Fruit fly (Drosophila melanogaster) whole organism, prepupa: ENCODE measurements around the gene Ada2a.

Source experiments
- CG10631 ChIP-seq: fragments of 200-800 bp; sonication (Bioruptor generic); optimal IDR thresholded peaks from 2 replicates; lab custom pipeline; 2016; ENCODE audit warnings: missing biosample characterization, missing genetic modification characterization
- CG10669 ChIP-seq: fragments of 200-800 bp; sonication (Bioruptor generic); optimal IDR thresholded peaks from 3 replicates; lab custom pipeline; 2018; ENCODE audit warnings: missing biosample characterization, mild to moderate bottlenecking, missing genetic modification characterization, moderate library complexity
- CG11294 ChIP-seq: fragments of 200-800 bp; sonication (Bioruptor generic); IDR thresholded peaks from 2 replicates; pipeline ENCODE4 v1.3.6; 2022; ENCODE audit warnings: missing biosample characterization, missing genetic modification characterization
- CG11902 ChIP-seq: fragments of 200-800 bp; sonication (Bioruptor generic); optimal IDR thresholded peaks from 3 replicates; lab custom pipeline; 2016; ENCODE audit warnings: missing biosample characterization, missing genetic modification characterization
- CG15336 ChIP-seq: fragments of 200-800 bp; sonication (Bioruptor generic); IDR thresholded peaks from 2 replicates; pipeline ENCODE4 v1.3.6; 2022; ENCODE audit warnings: missing biosample characterization, missing genetic modification characterization
- CG1621 ChIP-seq: fragments of 200-800 bp; sonication (Bioruptor generic); optimal IDR thresholded peaks from 3 replicates; lab custom pipeline; 2018; ENCODE audit warnings: missing biosample characterization, mild to moderate bottlenecking, missing genetic modification characterization
- CG3032 ChIP-seq: fragments of 200-800 bp; optimal IDR thresholded peaks from 2 replicates; lab custom pipeline; 2019; ENCODE audit warnings: missing biosample characterization, mild to moderate bottlenecking, missing genetic modification characterization, moderate library complexity
- CG31627 ChIP-seq: fragments of 200-800 bp; sonication (Bioruptor generic); optimal IDR thresholded peaks from 3 replicates; lab custom pipeline; 2016; ENCODE audit warnings: missing biosample characterization, missing genetic modification characterization
- CG34406 ChIP-seq: fragments of 200-800 bp; sonication (Bioruptor generic); optimal IDR thresholded peaks from 3 replicates; lab custom pipeline; 2016; ENCODE audit warnings: missing biosample characterization, missing genetic modification characterization
- CG3919 ChIP-seq: fragments of 200-800 bp; sonication (Bioruptor generic); optimal IDR thresholded peaks from 3 replicates; lab custom pipeline; 2016; ENCODE audit warnings: missing biosample characterization, missing genetic modification characterization
- CG4318 ChIP-seq: fragments of 200-800 bp; sonication (Bioruptor generic); optimal IDR thresholded peaks from 3 replicates; lab custom pipeline; 2017; ENCODE audit warnings: missing biosample characterization, mild to moderate bottlenecking, missing genetic modification characterization
- CG6163 ChIP-seq: fragments of 200-800 bp; sonication (Bioruptor generic); IDR thresholded peaks from 3 replicates; pipeline ENCODE4 v1.3.6; 2022; ENCODE audit warnings: missing biosample characterization, missing genetic modification characterization
- CG6276 ChIP-seq: fragments of 200-800 bp; sonication (Bioruptor generic); optimal IDR thresholded peaks from 2 replicates; lab custom pipeline; 2017; ENCODE audit warnings: missing biosample characterization, mild to moderate bottlenecking, missing genetic modification characterization
- CG6792 ChIP-seq: fragments of 200-800 bp; sonication (Bioruptor generic); optimal IDR thresholded peaks from 3 replicates; lab custom pipeline; 2016; ENCODE audit warnings: missing biosample characterization, missing genetic modification characterization
- CG6808 ChIP-seq: fragments of 200-800 bp; sonication (Bioruptor generic); optimal IDR thresholded peaks from 3 replicates; lab custom pipeline; 2017; ENCODE audit warnings: missing biosample characterization, missing genetic modification characterization, mild to moderate bottlenecking, moderate library complexity, missing genetic modification reagents
- CG6854 ChIP-seq: fragments of 200-800 bp; sonication (Bioruptor generic); optimal IDR thresholded peaks from 2 replicates; lab custom pipeline; 2017; ENCODE audit warnings: missing biosample characterization, mild to moderate bottlenecking, missing genetic modification characterization
- CG7368 ChIP-seq: fragments of 200-800 bp; sonication (Bioruptor generic); optimal IDR thresholded peaks from 3 replicates; lab custom pipeline; 2016; ENCODE audit warnings: missing biosample characterization, missing genetic modification characterization
- CG8119 ChIP-seq: fragments of 200-800 bp; sonication (Bioruptor generic); IDR thresholded peaks from 3 replicates; pipeline ENCODE4 v1.3.6; 2022; ENCODE audit warnings: missing biosample characterization, missing genetic modification characterization
- CG8632 ChIP-seq: fragments of 200-800 bp; sonication (Bioruptor generic); optimal IDR thresholded peaks from 3 replicates; lab custom pipeline; 2016; ENCODE audit warnings: missing biosample characterization, missing genetic modification characterization
- Eip75B ChIP-seq: fragments of 200-800 bp; sonication (Bioruptor generic); optimal IDR thresholded peaks from 3 replicates; lab custom pipeline; 2016; ENCODE audit warnings: missing biosample characterization, missing genetic modification characterization
- Eip78C ChIP-seq: fragments of 200-800 bp; sonication (Bioruptor generic); peaks from one replicate; lab custom pipeline; 2016; ENCODE audit warnings: missing biosample characterization, missing genetic modification characterization
- Eip93F ChIP-seq: fragments of 200-800 bp; sonication (Bioruptor generic); optimal IDR thresholded peaks from 2 replicates; lab custom pipeline; 2016; ENCODE audit warnings: missing biosample characterization, mild to moderate bottlenecking, missing genetic modification characterization
- Ets96B ChIP-seq: fragments of 200-800 bp; optimal IDR thresholded peaks from 2 replicates; lab custom pipeline; 2019; ENCODE audit warnings: missing biosample characterization, mild to moderate bottlenecking, missing genetic modification characterization, moderate library complexity
- Gug ChIP-seq: fragments of 200-800 bp; sonication (Bioruptor generic); IDR thresholded peaks from 2 replicates; pipeline ENCODE4 v1.3.6; 2022; ENCODE audit warnings: missing biosample characterization, missing genetic modification characterization
- Hr38 ChIP-seq: sonication (Bioruptor generic); optimal IDR thresholded peaks from 2 replicates; lab custom pipeline; 2016; ENCODE audit warnings: missing biosample characterization, missing genetic modification characterization
- Hr39 ChIP-seq: fragments of 200-800 bp; sonication (Bioruptor generic); optimal IDR thresholded peaks from 2 replicates; lab custom pipeline; 2016; ENCODE audit warnings: missing biosample characterization, missing genetic modification characterization
- Hr4 ChIP-seq: fragments of 200-800 bp; sonication (Bioruptor generic); optimal IDR thresholded peaks from 3 replicates; lab custom pipeline; 2016; ENCODE audit warnings: missing biosample characterization, missing genetic modification characterization
- Met ChIP-seq: fragments of 200-800 bp; sonication (Bioruptor generic); optimal IDR thresholded peaks from 3 replicates; lab custom pipeline; 2016; ENCODE audit warnings: missing biosample characterization, missing genetic modification characterization
- OdsH ChIP-seq: fragments of 200-800 bp; sonication (Bioruptor generic); optimal IDR thresholded peaks from 3 replicates; lab custom pipeline; 2016; ENCODE audit warnings: missing biosample characterization, missing genetic modification characterization
- Smox ChIP-seq: fragments of 200-800 bp; sonication (Bioruptor generic); optimal IDR thresholded peaks from 3 replicates; lab custom pipeline; 2016; ENCODE audit warnings: missing biosample characterization, missing genetic modification characterization
- Sox14 ChIP-seq: fragments of 200-800 bp; sonication (Bioruptor generic); optimal IDR thresholded peaks from 3 replicates; lab custom pipeline; 2016; ENCODE audit warnings: missing biosample characterization, missing genetic modification characterization
- Sox15 ChIP-seq: fragments of 200-800 bp; sonication (Bioruptor generic); optimal IDR thresholded peaks from 3 replicates; lab custom pipeline; 2016; ENCODE audit warnings: missing biosample characterization, missing genetic modification characterization
- achi ChIP-seq: fragments of 200-800 bp; sonication (Bioruptor generic); optimal IDR thresholded peaks from 3 replicates; lab custom pipeline; 2016; ENCODE audit warnings: missing biosample characterization, missing genetic modification characterization
- acj6 ChIP-seq: fragments of 200-800 bp; sonication (Bioruptor generic); optimal IDR thresholded peaks from 3 replicates; lab custom pipeline; 2016; ENCODE audit warnings: missing biosample characterization, missing genetic modification characterization
- cyc ChIP-seq: fragments of 200-800 bp; sonication (Bioruptor generic); optimal IDR thresholded peaks from 3 replicates; lab custom pipeline; 2016; ENCODE audit warnings: missing biosample characterization, missing genetic modification characterization
- dac ChIP-seq: fragments of 200-800 bp; sonication (Bioruptor generic); optimal IDR thresholded peaks from 2 replicates; lab custom pipeline; 2017; ENCODE audit warnings: missing biosample characterization, mild to moderate bottlenecking, missing genetic modification characterization
- dsx ChIP-seq: fragments of 200-800 bp; optimal IDR thresholded peaks from 3 replicates; lab custom pipeline; 2019; ENCODE audit warnings: missing biosample characterization, mild to moderate bottlenecking, missing genetic modification characterization, moderate library complexity; ENCODE audit not compliant: poor library complexity, severe bottlenecking
- eg ChIP-seq: fragments of 200-800 bp; sonication (Bioruptor generic); IDR thresholded peaks from 3 replicates; pipeline ENCODE4 v1.3.6; 2022; ENCODE audit warnings: missing biosample characterization, missing genetic modification characterization
- fd59A ChIP-seq: fragments of 200-800 bp; sonication (Bioruptor generic); optimal IDR thresholded peaks from 2 replicates; lab custom pipeline; 2017; ENCODE audit warnings: missing biosample characterization, mild to moderate bottlenecking, missing genetic modification characterization, missing genetic modification reagents
- fd85E ChIP-seq: fragments of 200-800 bp; sonication (Bioruptor generic); optimal IDR thresholded peaks from 3 replicates; lab custom pipeline; 2016; ENCODE audit warnings: missing biosample characterization, missing genetic modification characterization
- fkh ChIP-seq: fragments of 200-800 bp; sonication (Bioruptor generic); optimal IDR thresholded peaks from 3 replicates; lab custom pipeline; 2017; ENCODE audit warnings: missing biosample characterization, mild to moderate bottlenecking, missing genetic modification characterization, moderate library complexity
- lz ChIP-seq: fragments of 200-800 bp; sonication (Bioruptor generic); optimal IDR thresholded peaks from 3 replicates; lab custom pipeline; 2016; ENCODE audit warnings: missing biosample characterization, missing genetic modification characterization
- net ChIP-seq: fragments of 200-800 bp; sonication (Bioruptor generic); optimal IDR thresholded peaks from 3 replicates; lab custom pipeline; 2016; ENCODE audit warnings: missing biosample characterization, missing genetic modification characterization
- pdm3 ChIP-seq: fragments of 200-800 bp; sonication (Bioruptor generic); optimal IDR thresholded peaks from 3 replicates; lab custom pipeline; 2016; ENCODE audit warnings: missing biosample characterization, missing genetic modification characterization
- salr ChIP-seq, 2 experiments: fragments of 200-800 bp; sonication (Bioruptor generic); optimal IDR thresholded peaks; 3 replicates each; lab custom pipeline; 2016 to 2018; ENCODE audit warnings: missing biosample characterization in 2 of 2, missing genetic modification characterization in 2 of 2, mild to moderate bottlenecking in 1 of 2
- ss ChIP-seq, 2 experiments: fragments of 200-800 bp; sonication (Bioruptor generic); optimal IDR thresholded peaks; 2 replicates in 1 of 2; 3 replicates in 1 of 2; lab custom pipeline; 2017 to 2018; ENCODE audit warnings: mild to moderate bottlenecking in 2 of 2, missing biosample characterization in 2 of 2, missing genetic modification characterization in 2 of 2, moderate library complexity in 1 of 2
- svp ChIP-seq: fragments of 200-800 bp; sonication (Bioruptor generic); peaks from one replicate; lab custom pipeline; 2016; ENCODE audit warnings: missing biosample characterization, missing genetic modification characterization

Gene Ada2a

dm6 chr3R:18298298-18298899, 43.1 kb upstream of the Ada2a start (continued):
- TF ChIP-seq CG6808 (GFP tag; lab: Kevin White, UChicago) (no peak), Met (GFP tag; lab: Kevin White, UChicago) (no peak), ss (GFP tag; optimal IDR thresholded peaks at IDR 0.05; lab: Kevin White, UChicago) (peak; percentile 56 to 72), Gug (GFP tag; lab: Robert Waterston, UW) (peak; percentile 45), pdm3 (GFP tag; lab: Kevin White, UChicago) (peak; percentile 5)

DNA sequence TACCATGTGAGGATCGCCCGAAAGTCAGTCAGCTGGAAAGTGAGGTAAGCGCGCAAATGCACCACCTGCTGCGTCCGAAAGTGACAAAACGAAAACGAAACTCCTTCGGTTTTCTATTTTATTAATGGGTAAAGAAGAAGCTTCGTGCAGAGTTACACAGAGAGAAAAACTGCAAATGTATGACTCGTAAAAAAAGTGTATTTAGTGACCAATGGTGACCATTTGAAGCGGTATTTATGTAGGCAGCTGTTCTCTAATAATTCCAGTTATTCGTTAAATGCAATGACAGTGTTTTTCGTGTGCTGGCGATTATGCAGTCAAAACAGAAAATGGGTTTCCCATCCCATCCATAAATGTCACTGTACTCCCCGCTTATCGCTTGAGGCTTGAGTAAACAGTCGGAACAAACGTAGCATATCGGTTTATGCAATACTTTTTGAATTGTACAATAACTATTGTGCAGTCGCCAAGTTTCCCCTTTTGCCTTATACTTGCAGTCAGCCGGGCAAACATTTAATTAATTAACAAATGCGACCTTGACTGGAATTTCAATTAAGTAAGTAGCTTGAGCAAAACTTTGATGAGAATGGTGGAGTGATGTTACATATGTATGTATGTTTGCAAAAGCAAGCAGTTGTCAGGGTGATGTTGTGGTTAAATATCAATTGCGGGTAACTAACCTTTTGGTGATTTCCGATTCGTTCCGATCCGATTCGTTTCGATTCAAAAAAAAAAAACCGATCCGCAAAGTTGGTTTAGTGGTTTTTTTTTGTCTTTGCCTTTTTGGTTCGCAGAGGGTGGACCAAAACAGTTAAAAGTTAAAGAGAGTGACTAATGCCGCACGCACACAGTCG, 42.4 kb upstream of the Ada2a start:
- TF ChIP-seq eg (GFP tag; lab: Robert Waterston, UW) = peak; percentile 58; the same call in 2 of the 3 replicates
- no peak for TF ChIP-seq Smox (GFP tag; lab: Kevin White, UChicago)
- TF ChIP-seq CG10669 = peak; percentile 26
- peak; percentile 44 for TF ChIP-seq OdsH (GFP tag; lab: Kevin White, UChicago)
- peak; percentile 24 for TF ChIP-seq CG34406 (GFP tag; lab: Kevin White, UChicago)
- no peak for TF ChIP-seq CG1621 (tag; lab: Kevin White, UChicago)
- peak; percentile 57; the same call in 1 of the 3 replicates for TF ChIP-seq CG6163 (GFP tag; lab: Robert Waterston, UW)
- no peak for TF ChIP-seq CG6854
- peak; percentile 18 for TF ChIP-seq CG8632 (GFP tag; lab: Kevin White, UChicago)
- TF ChIP-seq CG11902 (GFP tag; lab: Kevin White, UChicago) = no peak
- peak; percentile 22 for TF ChIP-seq Eip75B (GFP tag; lab: Kevin White, UChicago)
- TF ChIP-seq Hr39 (GFP tag; lab: Kevin White, UChicago) = no peak
- TF ChIP-seq CG15336 (GFP tag; lab: Robert Waterston, UW) = peak; percentile 47; the same call in 1 of the 2 replicates
- peak; percentile 56 for TF ChIP-seq achi
- peak; percentile 12 for TF ChIP-seq CG31627 (GFP tag; lab: Kevin White, UChicago)
- TF ChIP-seq lz (GFP tag; lab: Kevin White, UChicago) = no peak
- peak; percentile 42; the same call in 1 of the 3 replicates for TF ChIP-seq CG8119 (GFP tag; lab: Robert Waterston, UW)
- TF ChIP-seq CG6808 (GFP tag; lab: Kevin White, UChicago) = no peak
- peak in 1 of 2 experiments; percentile 19 for TF ChIP-seq salr (GFP tag; optimal IDR thresholded peaks at IDR 0.05; lab: Kevin White, UChicago)
- no peak for TF ChIP-seq pdm3 (GFP tag; lab: Kevin White, UChicago)
- no peak for TF ChIP-seq Hr38 (GFP tag; lab: Kevin White, UChicago)
- peak; percentile 46 for TF ChIP-seq CG10631 (GFP tag; lab: Kevin White, UChicago)
- no peak for TF ChIP-seq cyc (GFP tag; lab: Kevin White, UChicago)
- TF ChIP-seq fkh (GFP tag; lab: Kevin White, UChicago) = peak; percentile 52
- TF ChIP-seq Eip78C (GFP tag; lab: Kevin White, UChicago) = peak; percentile 40
- no peak for TF ChIP-seq dsx (GFP tag; lab: Kevin White, UChicago)
- peak; percentile 12 for TF ChIP-seq acj6 (GFP tag; lab: Kevin White, UChicago)
- TF ChIP-seq CG3919 (GFP tag; lab: Kevin White, UChicago) = no peak
- TF ChIP-seq CG6792 = no peak
- no peak for TF ChIP-seq ss (GFP tag; optimal IDR thresholded peaks at IDR 0.05; lab: Kevin White, UChicago)
- no peak for TF ChIP-seq fd85E
- TF ChIP-seq CG7368 = peak; percentile 4
- TF ChIP-seq svp (GFP tag; lab: Kevin White, UChicago) = peak; percentile 67
- TF ChIP-seq net (GFP tag; lab: Kevin White, UChicago) = no peak
- peak; percentile 47 for TF ChIP-seq Hr4
- TF ChIP-seq CG3032 (tag; lab: Kevin White, UChicago) = peak; percentile 13
- no peak for TF ChIP-seq Sox15 (GFP tag; lab: Kevin White, UChicago)
- peak; percentile 41; the same call in 1 of the 2 replicates for TF ChIP-seq Gug (GFP tag; lab: Robert Waterston, UW)
- TF ChIP-seq CG11294 (GFP tag; lab: Robert Waterston, UW) = peak; percentile 33; the same call in 1 of the 2 replicates
- peak; percentile 31 for TF ChIP-seq dac (GFP tag; lab: Kevin White, UChicago)
- TF ChIP-seq CG4318 (GFP tag; lab: Kevin White, UChicago) = peak; percentile 19
- TF ChIP-seq fd59A = peak; percentile 6
- peak; percentile 37 for TF ChIP-seq Sox14
- peak; percentile 17 for TF ChIP-seq CG6276 (GFP tag; lab: Kevin White, UChicago)
- TF ChIP-seq Ets96B (tag; lab: Kevin White, UChicago) = no peak
- no peak for TF ChIP-seq Eip93F (GFP tag; lab: Kevin White, UChicago)
